Worm (Caenorhabditis elegans) whole organism, midembryonic: ENCODE data around the gene F56F11.4.
"Not testable (repeated sequence)": the region's sequence is repeated elsewhere in the genome, so short reads cannot be mapped to it uniquely, and the experiment has no call there.

Source experiments
- T22C8.4 ChIP-seq: fragments of 200-800 bp; sonication (Bioruptor generic); IDR thresholded peaks from 2 replicates; pipeline ENCODE4 v1.3.6; 2022; ENCODE audit warnings: missing genetic modification characterization, missing compliant biosample characterization
- cog-1 ChIP-seq: sonication (generic microtip); optimal IDR thresholded peaks from 2 replicates; lab custom pipeline; 2016; ENCODE audit warnings: missing genetic modification characterization, missing compliant biosample characterization
- flt-1 ChIP-seq: fragments of 200-800 bp; sonication (Bioruptor generic); IDR thresholded peaks from 2 replicates; pipeline ENCODE4 v1.3.6; 2022; ENCODE audit warnings: missing genetic modification characterization, missing compliant biosample characterization
- klf-2 ChIP-seq: fragments of 200-800 bp; sonication (Bioruptor generic); conservative IDR thresholded peaks from 2 replicates; pipeline ENCODE4 v1.3.6; 2022; ENCODE audit warnings: missing genetic modification reagents, missing genetic modification characterization, missing compliant biosample characterization
- med-1 ChIP-seq: sonication (generic microtip); optimal IDR thresholded peaks from 2 replicates; lab custom pipeline; 2017; ENCODE audit warnings: missing genetic modification characterization, mild to moderate bottlenecking, missing compliant biosample characterization, antibody characterized with exemption, missing genetic modification reagents; ENCODE audit not compliant: insufficient read depth
- ref-1 ChIP-seq: fragments of 200-800 bp; sonication (Bioruptor generic); conservative IDR thresholded peaks from 2 replicates; pipeline ENCODE4 v1.3.6; 2022; ENCODE audit warnings: missing genetic modification reagents, missing genetic modification characterization, missing compliant biosample characterization
- tab-1 ChIP-seq: fragments of 200-800 bp; sonication (Bioruptor generic); IDR thresholded peaks from 2 replicates; pipeline ENCODE4 v1.3.6; 2022; ENCODE audit warnings: missing genetic modification characterization, missing compliant biosample characterization
- ztf-23 ChIP-seq: fragments of 200-800 bp; sonication (Bioruptor generic); IDR thresholded peaks from 2 replicates; pipeline ENCODE4 v1.3.6; 2022; ENCODE audit warnings: missing genetic modification reagents, missing genetic modification characterization, missing compliant biosample characterization
- ztf-29 ChIP-seq: fragments of 200-800 bp; sonication (Bioruptor generic); IDR thresholded peaks from 2 replicates; pipeline ENCODE4 v1.3.6; 2022; ENCODE audit warnings: missing genetic modification reagents, missing genetic modification characterization, missing compliant biosample characterization

F56F11.4 gene

ce11 chrIII:2868416-2868815, 12.4 kb downstream of the F56F11.4 start:
- TF ChIP-seq T22C8.4 (GFP tag; lab: Robert Waterston, UW) (no peak), ztf-23 (no peak)

- TF ChIP-seq T22C8.4 (GFP tag; lab: Robert Waterston, UW) (no peak), ztf-23 (no peak), tab-1 (GFP tag; lab: Robert Waterston, UW) (no peak), flt-1 (GFP tag; lab: Robert Waterston, UW) (no peak), med-1 (no peak), klf-2 (GFP tag; lab: Robert Waterston, UW) (no peak), ztf-29 (GFP tag; lab: Robert Waterston, UW) (no peak), cog-1 (no peak), ref-1 (GFP tag; lab: Robert Waterston, UW) (no peak)
These were observed 13.0 kb downstream of the F56F11.4 start for ce11 chrIII:2869033-2869432.

ce11 chrIII:2869512-2869911, 13.5 kb downstream of the F56F11.4 start:
- TF ChIP-seq tab-1 (GFP tag; lab: Robert Waterston, UW) (no peak), klf-2 (GFP tag; lab: Robert Waterston, UW) (no peak), med-1 (no peak), ztf-23 (no peak), flt-1 (GFP tag; lab: Robert Waterston, UW) (no peak), T22C8.4 (GFP tag; lab: Robert Waterston, UW) (no peak), cog-1 (no peak), ref-1 (GFP tag; lab: Robert Waterston, UW) (no peak), ztf-29 (GFP tag; lab: Robert Waterston, UW) (no peak)

ce11 chrIII:2870228-2870627, 14.2 kb downstream of the F56F11.4 start:
- no peak for TF ChIP-seq ztf-29 (GFP tag; lab: Robert Waterston, UW)
- no peak for TF ChIP-seq tab-1 (GFP tag; lab: Robert Waterston, UW)
- no peak for TF ChIP-seq flt-1 (GFP tag; lab: Robert Waterston, UW)
- no peak for TF ChIP-seq klf-2 (GFP tag; lab: Robert Waterston, UW)
- TF ChIP-seq med-1: no peak
- TF ChIP-seq T22C8.4 (GFP tag; lab: Robert Waterston, UW): no peak
- no peak for TF ChIP-seq ztf-23
- no peak for TF ChIP-seq cog-1
- TF ChIP-seq ref-1 (GFP tag; lab: Robert Waterston, UW): no peak

ce11 chrIII:2871817-2872216, 15.8 kb downstream of the F56F11.4 start:
- TF ChIP-seq med-1 (no peak), flt-1 (GFP tag; lab: Robert Waterston, UW) (no peak)

ce11 chrIII:2873116-2873644, 17.2 kb downstream of the F56F11.4 start:
- TF ChIP-seq ref-1 (GFP tag; lab: Robert Waterston, UW) (no peak), ztf-29 (GFP tag; lab: Robert Waterston, UW) (no peak), med-1 (no peak), T22C8.4 (GFP tag; lab: Robert Waterston, UW) (no peak), cog-1 (no peak), tab-1 (GFP tag; lab: Robert Waterston, UW) (no peak), ztf-23 (no peak)

ce11 chrIII:2874144-2874868, 18.3 kb downstream of the F56F11.4 start, which contains the start of gene klf-1:
TSS of gene klf-1 (plus strand) at chrIII:2874818.
- TF ChIP-seq klf-2 (GFP tag; lab: Robert Waterston, UW): no peak
- no peak for TF ChIP-seq med-1
- no peak for TF ChIP-seq cog-1

ce11 chrIII:2875946-2876345, 19.9 kb downstream of the F56F11.4 start:
- no peak for TF ChIP-seq klf-2 (GFP tag; lab: Robert Waterston, UW)
- no peak for TF ChIP-seq T22C8.4 (GFP tag; lab: Robert Waterston, UW)
- no peak for TF ChIP-seq flt-1 (GFP tag; lab: Robert Waterston, UW)
- no peak for TF ChIP-seq ztf-29 (GFP tag; lab: Robert Waterston, UW)

ce11 chrIII:2879703-2880102, 23.7 kb downstream of the F56F11.4 start:
- TF ChIP-seq ref-1 (GFP tag; lab: Robert Waterston, UW) (no peak), T22C8.4 (GFP tag; lab: Robert Waterston, UW) (no peak)

ce11 chrIII:2881117-2881516, 25.1 kb downstream of the F56F11.4 start:
- TF ChIP-seq flt-1 (GFP tag; lab: Robert Waterston, UW): no peak
- no peak for TF ChIP-seq ref-1 (GFP tag; lab: Robert Waterston, UW)
- no peak for TF ChIP-seq ztf-23
- TF ChIP-seq med-1: no peak
- no peak for TF ChIP-seq tab-1 (GFP tag; lab: Robert Waterston, UW)
- no peak for TF ChIP-seq ztf-29 (GFP tag; lab: Robert Waterston, UW)
- TF ChIP-seq T22C8.4 (GFP tag; lab: Robert Waterston, UW): no peak
- TF ChIP-seq cog-1: no peak
- TF ChIP-seq klf-2 (GFP tag; lab: Robert Waterston, UW): no peak

- not testable (repeated sequence) for TF ChIP-seq ztf-23; T22C8.4 (GFP tag; lab: Robert Waterston, UW); ztf-29 (GFP tag; lab: Robert Waterston, UW)
These were observed 26.0 kb downstream of the F56F11.4 start, which contains the start of gene F56F11.2 for ce11 chrIII:2881989-2882388. TSS of gene F56F11.2 (plus strand) at chrIII:2882289.
